Worm (Caenorhabditis elegans): ENCODE results near the gene R148.4.

DNA sequence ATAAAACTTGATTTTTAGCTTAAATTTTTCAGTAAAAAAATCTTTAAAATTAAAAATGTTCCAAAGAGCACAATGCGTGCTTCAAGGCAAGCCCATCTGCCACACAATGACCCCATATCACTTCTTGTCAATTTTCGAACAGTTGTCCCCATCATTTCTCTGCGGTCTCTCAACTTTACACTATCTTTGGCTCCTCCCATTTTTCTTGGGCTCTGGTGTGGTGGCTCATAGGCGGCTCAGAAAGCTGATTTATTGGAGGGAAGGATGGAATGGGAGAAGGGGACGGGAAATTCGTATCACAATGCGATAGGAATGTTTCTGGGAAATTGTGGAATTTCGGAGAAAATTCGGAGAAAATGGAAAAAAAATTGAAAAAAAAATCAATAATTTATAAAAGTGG, 29.2 kb downstream of the R148.4 start:
- TF ChIP-seq blmp-1 (tag; optimal IDR thresholded peaks at IDR 0.05) (no peak), nhr-12 (tag; optimal IDR thresholded peaks at IDR 0.05) (no peak), ama-1 (optimal IDR thresholded peaks at IDR 0.05) (no peak), mep-1 (tag; optimal IDR thresholded peaks at IDR 0.05) (no peak), pqm-1 (tag; optimal IDR thresholded peaks at IDR 0.05) (no peak)
